Worm (Caenorhabditis elegans): Measurements from ENCODE around the gene ZK84.1.

DNA sequence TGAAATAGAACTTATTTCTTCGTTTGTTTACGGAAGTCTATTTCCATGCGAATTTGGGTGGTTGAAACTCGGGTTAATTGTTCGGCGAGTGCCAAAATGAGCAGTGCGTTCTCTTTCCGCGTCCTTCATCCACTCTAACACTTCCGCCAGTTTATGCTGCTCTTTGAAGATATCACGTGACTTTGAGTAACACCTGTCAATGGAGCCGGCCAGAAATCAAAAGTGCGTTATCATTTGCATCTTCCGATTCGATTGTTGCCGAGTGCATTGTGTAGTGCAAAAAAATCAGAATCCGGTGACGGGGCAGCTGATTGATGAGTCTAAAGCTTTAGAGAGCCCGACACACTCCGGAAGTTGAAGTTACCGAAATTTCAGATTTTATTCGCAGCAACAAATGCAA, 19.4 kb upstream of the ZK84.1 start:
- no peak for TF ChIP-seq pha-4 (tag; optimal IDR thresholded peaks at IDR 0.05)
- no peak for TF ChIP-seq mls-2 (tag; optimal IDR thresholded peaks at IDR 0.05)
